Fruit fly (Drosophila melanogaster) whole organism, embryonic: ENCODE data around the gene CG6149.
A peak's percentile ranks its signal among the peaks of the same experiment; 100 is the strongest.

Experiments used
- Antp ChIP-seq: fragments of 200-800 bp; sonication (Bioruptor generic); optimal IDR thresholded peaks from 3 replicates; lab custom pipeline; 2016; ENCODE audit warnings: missing biosample characterization, missing genetic modification characterization
- Atf6 ChIP-seq: fragments of 200-800 bp; sonication (Bioruptor generic); IDR thresholded peaks from 2 replicates; pipeline ENCODE4 v1.3.6; 2022; ENCODE audit warnings: missing biosample characterization, missing genetic modification characterization
- Bdp1 ChIP-seq: fragments of 200-800 bp; sonication (Bioruptor generic); optimal IDR thresholded peaks from 3 replicates; lab custom pipeline; 2016; ENCODE audit warnings: missing biosample characterization, missing genetic modification characterization
- BtbVII ChIP-seq: fragments of 200-800 bp; sonication (Bioruptor generic); optimal IDR thresholded peaks from 3 replicates; lab custom pipeline; 2017; ENCODE audit warnings: missing biosample characterization, mild to moderate bottlenecking, missing genetic modification characterization
- CG10979 ChIP-seq: fragments of 200-800 bp; sonication (Bioruptor generic); optimal IDR thresholded peaks from 2 replicates; lab custom pipeline; 2018; ENCODE audit warnings: missing biosample characterization, mild to moderate bottlenecking, missing genetic modification characterization, moderate library complexity
- CG11504 ChIP-seq: fragments of 200-800 bp; sonication (Bioruptor generic); optimal IDR thresholded peaks from 3 replicates; lab custom pipeline; 2019; ENCODE audit warnings: missing biosample characterization, mild to moderate bottlenecking, missing genetic modification characterization, moderate library complexity
- CG14014 ChIP-seq: fragments of 200-800 bp; sonication (Bioruptor generic); IDR thresholded peaks from 2 replicates; pipeline ENCODE4 v1.3.6; 2022; ENCODE audit warnings: missing biosample characterization, missing genetic modification characterization
- CG15011 ChIP-seq: fragments of 200-800 bp; sonication (Bioruptor generic); optimal IDR thresholded peaks from 3 replicates; lab custom pipeline; 2018; ENCODE audit warnings: missing biosample characterization, mild to moderate bottlenecking, missing genetic modification characterization
- CG17361 ChIP-seq: fragments of 200-800 bp; sonication (Bioruptor generic); IDR thresholded peaks from 3 replicates; pipeline ENCODE4 v1.3.6; 2022; ENCODE audit warnings: missing biosample characterization, missing genetic modification characterization
- CG1832 ChIP-seq: fragments of 200-800 bp; sonication (Bioruptor generic); optimal IDR thresholded peaks from 2 replicates; lab custom pipeline; 2017; ENCODE audit warnings: missing biosample characterization, mild to moderate bottlenecking, missing genetic modification characterization, inconsistent platforms
- CG32772 ChIP-seq: fragments of 200-800 bp; sonication (Bioruptor generic); IDR thresholded peaks from 2 replicates; pipeline ENCODE4 v1.3.6; 2022; ENCODE audit warnings: missing biosample characterization, missing genetic modification characterization
- CG34376 ChIP-seq: fragments of 200-800 bp; sonication (Bioruptor generic); optimal IDR thresholded peaks from 2 replicates; lab custom pipeline; 2018; ENCODE audit warnings: missing biosample characterization, mild to moderate bottlenecking, missing genetic modification characterization
- CG3726 ChIP-seq: fragments of 200-800 bp; sonication (Bioruptor generic); IDR thresholded peaks from 3 replicates; pipeline ENCODE4, ENCODE4 v1.3.6; 2022; ENCODE audit warnings: missing biosample characterization, missing genetic modification characterization
- CG4617 ChIP-seq: fragments of 200-800 bp; sonication (Bioruptor generic); optimal IDR thresholded peaks from 3 replicates; lab custom pipeline; 2016; ENCODE audit warnings: missing biosample characterization, missing genetic modification characterization, borderline replicate concordance
- CG5180 ChIP-seq: fragments of 200-800 bp; sonication (Bioruptor generic); optimal IDR thresholded peaks from 3 replicates; lab custom pipeline; 2017; ENCODE audit warnings: missing biosample characterization, missing genetic modification characterization, mild to moderate bottlenecking, moderate library complexity, missing genetic modification reagents
- CG7745 ChIP-seq: fragments of 200-800 bp; sonication (Bioruptor generic); optimal IDR thresholded peaks from 2 replicates; lab custom pipeline; 2018; ENCODE audit warnings: missing biosample characterization, mild to moderate bottlenecking, missing genetic modification characterization, moderate library complexity
- CG7786 ChIP-seq: fragments of 200-800 bp; sonication (Bioruptor generic); optimal IDR thresholded peaks from 2 replicates; lab custom pipeline; 2016; ENCODE audit warnings: missing biosample characterization, missing genetic modification characterization
- CG9215 ChIP-seq: fragments of 200-800 bp; sonication (Bioruptor generic); IDR thresholded peaks from 2 replicates; pipeline ENCODE4 v1.3.6; 2022; ENCODE audit warnings: missing biosample characterization, missing genetic modification characterization
- CG9797 ChIP-seq: fragments of 200-800 bp; sonication (Bioruptor generic); optimal IDR thresholded peaks from 3 replicates; lab custom pipeline; 2018; ENCODE audit warnings: missing biosample characterization, mild to moderate bottlenecking, missing genetic modification characterization
- CHES-1-like ChIP-seq: fragments of 200-800 bp; sonication (Bioruptor generic); optimal IDR thresholded peaks from 2 replicates; lab custom pipeline; 2016; ENCODE audit warnings: missing biosample characterization, missing genetic modification characterization
- Dad ChIP-seq: fragments of 200-800 bp; sonication (Bioruptor generic); optimal IDR thresholded peaks from 3 replicates; lab custom pipeline; 2016; ENCODE audit warnings: missing biosample characterization, missing genetic modification characterization
- Drgx ChIP-seq: fragments of 200-800 bp; sonication (Bioruptor generic); IDR thresholded peaks from 2 replicates; pipeline ENCODE4 v1.3.6; 2022; ENCODE audit warnings: missing biosample characterization, missing genetic modification characterization
- H2.0 ChIP-seq: fragments of 200-800 bp; sonication (Bioruptor generic); IDR thresholded peaks from 2 replicates; pipeline ENCODE4 v1.3.6; 2022; ENCODE audit warnings: missing biosample characterization, missing genetic modification characterization
- HLH4C ChIP-seq: fragments of 200-800 bp; sonication (Bioruptor generic); IDR thresholded peaks from 3 replicates; pipeline ENCODE4 v1.3.6; 2022; ENCODE audit warnings: missing biosample characterization, missing genetic modification characterization; ENCODE audit not compliant: partially characterized antibody
- HLHmδ ChIP-seq: fragments of 200-800 bp; sonication (Bioruptor generic); optimal IDR thresholded peaks from 2 replicates; lab custom pipeline; 2018; ENCODE audit warnings: missing biosample characterization, mild to moderate bottlenecking, missing genetic modification characterization, moderate library complexity
- HmgZ ChIP-seq: fragments of 200-800 bp; sonication (Bioruptor generic); optimal IDR thresholded peaks from 2 replicates; lab custom pipeline; 2018; ENCODE audit warnings: missing biosample characterization, mild to moderate bottlenecking, missing genetic modification characterization
- Hmr ChIP-seq: fragments of 200-800 bp; sonication (Bioruptor generic); optimal IDR thresholded peaks from 3 replicates; lab custom pipeline; 2017; ENCODE audit warnings: mild to moderate bottlenecking, missing biosample characterization, missing genetic modification reagents, missing genetic modification characterization
- Kr ChIP-seq: fragments of 200-800 bp; sonication (Bioruptor generic); optimal IDR thresholded peaks from 2 replicates; lab custom pipeline; 2017; ENCODE audit warnings: missing biosample characterization, mild to moderate bottlenecking, missing genetic modification characterization
- Lhr ChIP-seq: fragments of 200-800 bp; sonication (Bioruptor generic); optimal IDR thresholded peaks from 3 replicates; lab custom pipeline; 2017; ENCODE audit warnings: mild to moderate bottlenecking, missing biosample characterization, missing genetic modification reagents, missing genetic modification characterization
- Neu2 ChIP-seq: fragments of 200-800 bp; sonication (Bioruptor generic); optimal IDR thresholded peaks from 3 replicates; lab custom pipeline; 2016; ENCODE audit warnings: missing biosample characterization, missing genetic modification characterization, borderline replicate concordance
- Oli ChIP-seq: fragments of 200-800 bp; sonication (Bioruptor generic); optimal IDR thresholded peaks from 2 replicates; lab custom pipeline; 2018; ENCODE audit warnings: missing biosample characterization, mild to moderate bottlenecking, missing genetic modification characterization, moderate library complexity
- Sox102F ChIP-seq: fragments of 200-800 bp; sonication (Bioruptor generic); optimal IDR thresholded peaks from 2 replicates; lab custom pipeline; 2018; ENCODE audit warnings: missing biosample characterization, mild to moderate bottlenecking, missing genetic modification characterization, moderate library complexity
- chm ChIP-seq: fragments of 200-800 bp; sonication (Bioruptor generic); IDR thresholded peaks from 2 replicates; pipeline ENCODE4 v1.3.6; 2022; ENCODE audit warnings: missing biosample characterization, missing genetic modification characterization
- dmrt11E ChIP-seq: fragments of 200-800 bp; sonication (Bioruptor generic); optimal IDR thresholded peaks from 3 replicates; lab custom pipeline; 2018; ENCODE audit warnings: missing biosample characterization, mild to moderate bottlenecking, missing genetic modification characterization, moderate library complexity
- dpn ChIP-seq, 2 experiments: fragments of 200-800 bp; sonication (Bioruptor generic); optimal IDR thresholded peaks; 3 replicates each; lab custom pipeline; 2016; ENCODE audit warnings: missing biosample characterization in 2 of 2, missing genetic modification characterization in 2 of 2
- eyg ChIP-seq: fragments of 200-800 bp; sonication (Bioruptor generic); optimal IDR thresholded peaks from 3 replicates; lab custom pipeline; 2016; ENCODE audit warnings: missing biosample characterization, missing genetic modification characterization
- fd3F ChIP-seq: fragments of 200-800 bp; sonication (Bioruptor generic); optimal IDR thresholded peaks from 2 replicates; lab custom pipeline; 2018; ENCODE audit warnings: missing biosample characterization, mild to moderate bottlenecking, missing genetic modification characterization, moderate library complexity
- gro ChIP-seq: fragments of 200-800 bp; sonication (Bioruptor generic); optimal IDR thresholded peaks from 2 replicates; lab custom pipeline; 2016; ENCODE audit warnings: missing biosample characterization, missing genetic modification characterization
- hbn ChIP-seq: fragments of 200-800 bp; sonication (Bioruptor generic); IDR thresholded peaks from 2 replicates; pipeline ENCODE4 v1.3.6; 2022; ENCODE audit warnings: missing biosample characterization, missing genetic modification characterization; ENCODE audit not compliant: partially characterized antibody
- jigr1 ChIP-seq: fragments of 200-800 bp; sonication (Bioruptor generic); IDR thresholded peaks from 3 replicates; pipeline ENCODE4 v1.3.6; 2022; ENCODE audit warnings: missing biosample characterization, missing genetic modification characterization
- klu ChIP-seq: fragments of 200-800 bp; sonication (Bioruptor generic); IDR thresholded peaks from 2 replicates; pipeline ENCODE4 v1.3.6; 2022; ENCODE audit warnings: missing biosample characterization, missing genetic modification characterization
- lola ChIP-seq, 3 experiments: fragments of >200 bp in 2 of 3; fragments of 200-800 bp in 1 of 3; sonication (Bioruptor generic) in 1 of 3; optimal IDR thresholded peaks; 2 replicates each; lab custom pipeline; 2017 to 2019; ENCODE audit warnings: missing biosample characterization in 3 of 3, missing genetic modification characterization in 3 of 3, mild to moderate bottlenecking in 1 of 3, moderate library complexity in 1 of 3
- luna ChIP-seq: fragments of 200-800 bp; sonication (Bioruptor generic); optimal IDR thresholded peaks from 2 replicates; lab custom pipeline; 2016; ENCODE audit warnings: missing biosample characterization, missing genetic modification characterization
- maf-S ChIP-seq: fragments of 200-800 bp; sonication (Bioruptor generic); optimal IDR thresholded peaks from 2 replicates; lab custom pipeline; 2016; ENCODE audit warnings: missing biosample characterization, missing genetic modification characterization
- phol ChIP-seq: fragments of 200-800 bp; sonication (Bioruptor generic); optimal IDR thresholded peaks from 3 replicates; lab custom pipeline; 2018; ENCODE audit warnings: missing biosample characterization, mild to moderate bottlenecking, missing genetic modification characterization, moderate library complexity
- prd ChIP-seq, 3 experiments: fragments of >200 bp in 2 of 3; fragments of 200-800 bp in 1 of 3; sonication (Bioruptor generic) in 1 of 3; optimal IDR thresholded peaks in 2 of 3; IDR thresholded peaks in 1 of 3; 2 replicates in 2 of 3; 3 replicates in 1 of 3; pipeline versions ENCODE4 v1.3.6 to Lab custom; 2017 to 2022; ENCODE audit warnings: missing biosample characterization in 1 of 3, missing genetic modification characterization in 1 of 3
- sens ChIP-seq: fragments of 200-800 bp; sonication (Bioruptor generic); peaks from one replicate; lab custom pipeline; 2016; ENCODE audit warnings: missing biosample characterization, missing genetic modification characterization
- stc ChIP-seq: fragments of 200-800 bp; sonication (Bioruptor generic); IDR thresholded peaks from 2 replicates; pipeline ENCODE4 v1.3.6; 2022; ENCODE audit warnings: missing biosample characterization, missing genetic modification characterization
- tio ChIP-seq: fragments of 200-800 bp; sonication (Bioruptor generic); optimal IDR thresholded peaks from 2 replicates; lab custom pipeline; 2017; ENCODE audit warnings: missing biosample characterization, missing genetic modification characterization, inconsistent platforms
- tx ChIP-seq: fragments of 200-800 bp; sonication (Bioruptor generic); optimal IDR thresholded peaks from 2 replicates; lab custom pipeline; 2016; ENCODE audit warnings: missing biosample characterization, missing genetic modification characterization

Gene CG6149

dm6 chr3L:11384824-11385457, 50.3 kb downstream of the CG6149 start:
- TF ChIP-seq gro (GFP tag; lab: Kevin White, UChicago) (no peak), chm (no peak), Antp (no peak), luna (no peak), CG4617 (no peak), Neu2 (GFP tag; lab: Kevin White, UChicago) (no peak), Lhr (GFP tag; lab: Kevin White, UChicago) (no peak), CG15011 (no peak), Hmr (GFP tag; lab: Kevin White, UChicago) (no peak), CG9797 (GFP tag; lab: Kevin White, UChicago) (no peak), lola (GFP tag; optimal IDR thresholded peaks at IDR 0.05; lab: Kevin White, UChicago) (peak in 1 of 3 experiments; percentile 22), CG7786 (GFP tag; lab: Kevin White, UChicago) (no peak), CHES-1-like (GFP tag; lab: Kevin White, UChicago) (no peak), Oli (tag; lab: Kevin White, UChicago) (no peak), Dad (GFP tag; lab: Kevin White, UChicago) (no peak), HmgZ (tag; lab: Kevin White, UChicago) (no peak), CG10979 (tag; lab: Kevin White, UChicago) (peak; percentile 7), CG5180 (GFP tag; lab: Kevin White, UChicago) (no peak), klu (GFP tag; lab: Robert Waterston, UW) (no peak), tio (GFP tag; lab: Kevin White, UChicago) (no peak), CG17361 (GFP tag; lab: Robert Waterston, UW) (0 out of 3 replicates have a peak, but pooled peaks have one; percentile 31), CG9215 (GFP tag; lab: Robert Waterston, UW) (no peak), tx (no peak), CG7745 (tag; lab: Kevin White, UChicago) (no peak), stc (no peak), Bdp1 (GFP tag; lab: Kevin White, UChicago) (no peak), CG11504 (tag; lab: Kevin White, UChicago) (peak; percentile 2), Drgx (GFP tag; lab: Robert Waterston, UW) (no peak), HLHmδ (GFP tag; lab: Kevin White, UChicago) (no peak), CG14014 (GFP tag; lab: Robert Waterston, UW) (no peak), dmrt11E (tag; lab: Kevin White, UChicago) (peak; percentile 20), HLH4C (GFP tag; lab: Robert Waterston, UW) (no peak), CG3726 (no peak), CG1832 (GFP tag; lab: Kevin White, UChicago) (no peak), Atf6 (GFP tag; lab: Robert Waterston, UW) (no peak), maf-S (GFP tag; lab: Kevin White, UChicago) (no peak), BtbVII (GFP tag; lab: Kevin White, UChicago) (no peak), phol (tag; lab: Kevin White, UChicago) (peak; percentile 30), eyg (no peak), dpn (GFP tag; optimal IDR thresholded peaks at IDR 0.05; lab: Kevin White, UChicago) (no peak), sens (peak; percentile 85), H2.0 (GFP tag; lab: Robert Waterston, UW) (no peak), Sox102F (GFP tag; lab: Kevin White, UChicago) (peak; percentile 2), CG34376 (GFP tag; lab: Kevin White, UChicago) (no peak), prd (optimal IDR thresholded peaks at IDR 0.05; lab: Kevin White, UChicago) (no peak), prd (GFP tag; IDR thresholded peaks at IDR 0.05; lab: Robert Waterston, UW) (no peak), fd3F (GFP tag; lab: Kevin White, UChicago) (no peak), jigr1 (GFP tag; lab: Robert Waterston, UW) (no peak), hbn (GFP tag; lab: Robert Waterston, UW) (no peak), CG32772 (no peak), Kr (GFP tag; lab: Kevin White, UChicago) (no peak)
